Worm (Caenorhabditis elegans): ENCODE measurements around the gene dmsr-3.

dmsr-3 gene

DNA sequence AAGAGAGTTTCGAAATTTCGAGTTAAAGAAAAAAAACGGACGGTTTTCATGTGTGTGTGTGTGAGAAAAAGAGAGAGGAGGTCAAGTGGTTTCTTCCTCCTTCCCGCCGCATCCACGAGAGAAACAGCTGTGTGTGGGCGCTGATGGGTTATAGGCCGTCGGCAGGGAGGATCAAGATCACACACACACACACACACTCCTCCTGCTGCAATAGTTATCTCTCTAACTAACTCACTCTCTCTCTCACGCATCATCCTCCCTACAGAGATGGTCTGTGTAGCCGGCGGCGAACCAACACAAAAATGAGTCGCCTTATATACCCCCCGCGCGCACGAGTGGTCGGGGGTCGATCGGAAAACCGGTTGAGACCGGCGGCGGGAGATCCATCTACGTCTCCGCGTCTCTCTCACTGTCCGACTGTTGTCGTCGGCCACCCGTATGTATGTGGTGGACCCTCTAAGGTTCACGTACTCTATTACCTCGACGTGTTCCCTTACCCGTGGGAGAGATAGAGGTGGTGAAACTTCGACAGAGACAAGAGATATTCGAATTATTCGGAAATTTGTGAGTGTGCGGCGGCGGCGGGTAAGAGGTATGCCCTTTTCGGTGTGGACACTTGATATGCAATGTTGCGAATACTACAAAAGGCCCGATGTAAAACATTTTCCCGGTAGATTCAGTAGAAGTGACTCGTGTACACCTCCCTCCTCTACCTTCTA lies 64.4 kb downstream of the dmsr-3 start (continued):
- TF ChIP-seq Y105C5A.15 (GFP tag; IDR thresholded peaks at IDR 0.05): no peak
- TF ChIP-seq fos-1 (tag; optimal IDR thresholded peaks at IDR 0.05): no peak
- no peak for TF ChIP-seq ceh-32 (tag; optimal IDR thresholded peaks at IDR 0.05; ENCODE audit: poor library complexity)
- no peak for TF ChIP-seq vab-7 (GFP tag; IDR thresholded peaks at IDR 0.05)
- TF ChIP-seq lir-3 (tag; optimal IDR thresholded peaks at IDR 0.05): no peak
- 0 out of 2 replicates have a peak, but pooled peaks have one; percentile 41 for TF ChIP-seq T26A8.4 (GFP tag; IDR thresholded peaks at IDR 0.05)
- no peak for TF ChIP-seq nhr-41 (GFP tag; IDR thresholded peaks at IDR 0.05)
- TF ChIP-seq lin-1 (GFP tag; IDR thresholded peaks at IDR 0.05): no peak
- no peak for TF ChIP-seq madf-5 (GFP tag; IDR thresholded peaks at IDR 0.05)
- TF ChIP-seq pqm-1 (tag; optimal IDR thresholded peaks at IDR 0.05): no peak
- TF ChIP-seq madf-9 (GFP tag; conservative IDR thresholded peaks at IDR 0.05): 0 out of 2 replicates have a peak, but pooled peaks have one; percentile 19
- no peak for TF ChIP-seq R02D3.7 (tag; optimal IDR thresholded peaks at IDR 0.05)
- TF ChIP-seq tag-97 (GFP tag; IDR thresholded peaks at IDR 0.05): no peak
- TF ChIP-seq nhr-76 (tag; optimal IDR thresholded peaks at IDR 0.05): no peak
- no peak for TF ChIP-seq zip-2 (tag; optimal IDR thresholded peaks at IDR 0.05)
- TF ChIP-seq daf-19 (GFP tag; conservative IDR thresholded peaks at IDR 0.05): no peak; the same call in 1 of the 2 replicates
- no peak for TF ChIP-seq gei-8 (GFP tag; optimal IDR thresholded peaks at IDR 0.05)
- no peak for TF ChIP-seq aly-2 (tag; optimal IDR thresholded peaks at IDR 0.05)
- no peak for TF ChIP-seq F10B5.3 (tag; optimal IDR thresholded peaks at IDR 0.05)
- TF ChIP-seq sdz-12 (GFP tag; optimal IDR thresholded peaks at IDR 0.05): no peak
- TF ChIP-seq ceh-28 (tag; optimal IDR thresholded peaks at IDR 0.05): no peak
- TF ChIP-seq ztf-7 (tag; optimal IDR thresholded peaks at IDR 0.05): no peak
- TF ChIP-seq ztf-11 (tag; optimal IDR thresholded peaks at IDR 0.05): no peak
- TF ChIP-seq unc-62 (GFP tag; optimal IDR thresholded peaks at IDR 0.05 in 1 of 2): peak in 1 of 2 experiments; percentile 99
- TF ChIP-seq unc-62 (tag; optimal IDR thresholded peaks at IDR 0.05): no peak
- peak; percentile 87 for TF ChIP-seq set-16 (GFP tag; IDR thresholded peaks at IDR 0.05)
- TF ChIP-seq rbr-2 (tag; optimal IDR thresholded peaks at IDR 0.05): peak; percentile 34
- peak; percentile 36 for TF ChIP-seq lin-38 (GFP tag; IDR thresholded peaks at IDR 0.05)
- no peak for TF ChIP-seq spr-1 (tag; optimal IDR thresholded peaks at IDR 0.05)
- no peak for TF ChIP-seq F49E8.2 (tag; optimal IDR thresholded peaks at IDR 0.05; ENCODE audit: borderline replicate concordance)
- 0 out of 2 replicates have a peak, but pooled peaks have one; percentile 33 for TF ChIP-seq nhr-42 (GFP tag; IDR thresholded peaks at IDR 0.05)
- TF ChIP-seq dmd-6 (GFP tag; IDR thresholded peaks at IDR 0.05): peak; percentile 26; the same call in 1 of the 2 replicates
- no peak for TF ChIP-seq unc-130 (GFP tag; optimal IDR thresholded peaks at IDR 0.05)
- TF ChIP-seq F26F4.8 (GFP tag; conservative IDR thresholded peaks at IDR 0.05): no peak
- TF ChIP-seq nhr-28 (tag; optimal IDR thresholded peaks at IDR 0.05): peak; percentile 94
- peak; percentile 37 for TF ChIP-seq nhr-48 (tag; optimal IDR thresholded peaks at IDR 0.05)
- no peak for TF ChIP-seq snpc-4 (tag; optimal IDR thresholded peaks at IDR 0.05)
- TF ChIP-seq D1046.2 (GFP tag; IDR thresholded peaks at IDR 0.05): no peak
- no peak for TF ChIP-seq lim-7 (GFP tag; IDR thresholded peaks at IDR 0.05)
- TF ChIP-seq nhr-6 (tag; optimal IDR thresholded peaks at IDR 0.05): peak; percentile 5
- peak; percentile 95 for TF ChIP-seq aha-1 (tag)
- peak; percentile 72 for TF ChIP-seq mxl-3 (GFP tag; optimal IDR thresholded peaks at IDR 0.05)
- peak; percentile 94 for TF ChIP-seq hlh-11 (tag; optimal IDR thresholded peaks at IDR 0.05)
- TF ChIP-seq mxl-2 (GFP tag; conservative IDR thresholded peaks at IDR 0.05): no peak
- peak; percentile 75 for TF ChIP-seq nhr-25 (tag; optimal IDR thresholded peaks at IDR 0.05; ENCODE audit: borderline replicate concordance, insufficient read depth)
- TF ChIP-seq fkh-10 (GFP tag; optimal IDR thresholded peaks at IDR 0.05): no peak
- TF ChIP-seq ceh-20 (GFP tag; IDR thresholded peaks at IDR 0.05): no peak
- TF ChIP-seq zip-11 (GFP tag; IDR thresholded peaks at IDR 0.05): no peak
- TF ChIP-seq ceh-62 (tag; optimal IDR thresholded peaks at IDR 0.05): no peak
- no peak for TF ChIP-seq Y48G9A.11 (GFP tag; IDR thresholded peaks at IDR 0.05)
- peak; percentile 67 to 79 for TF ChIP-seq mdl-1 (tag; optimal IDR thresholded peaks at IDR 0.05)
- TF ChIP-seq spr-3 (GFP tag; optimal IDR thresholded peaks at IDR 0.05): no peak

Measured in whole organism, L4 larva.